Worm (Caenorhabditis elegans): ENCODE data around the gene C09G1.2.

The C09G1.2 gene

DNA sequence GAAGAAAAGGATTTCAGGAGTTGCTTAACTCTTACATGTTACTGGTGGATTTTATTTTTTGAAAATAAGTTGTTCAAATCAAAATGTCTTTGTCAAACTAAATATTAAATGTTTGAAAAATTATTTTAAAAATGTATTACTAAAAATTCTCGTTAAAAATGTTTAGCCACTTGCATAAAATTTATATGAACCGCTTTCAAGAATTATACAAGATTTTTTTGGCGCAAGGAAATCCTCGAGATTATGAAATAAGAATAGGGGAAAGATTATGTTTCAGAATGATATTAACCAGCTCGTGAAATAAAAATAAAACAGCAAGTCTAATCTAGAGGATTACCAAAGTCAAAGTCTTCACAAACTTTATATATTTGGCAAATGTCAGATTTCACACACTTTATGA lies 758 bp upstream of the C09G1.2 start (continued):
- TF ChIP-seq skn-1 (tag; optimal IDR thresholded peaks at IDR 0.05) (no peak), F10B5.3 (tag; optimal IDR thresholded peaks at IDR 0.05) (peak; percentile 18), zip-11 (GFP tag; IDR thresholded peaks at IDR 0.05) (no peak), Y105C5A.15 (GFP tag; IDR thresholded peaks at IDR 0.05) (no peak), nhr-10 (tag; optimal IDR thresholded peaks at IDR 0.05) (no peak), nhr-102 (tag; optimal IDR thresholded peaks at IDR 0.05) (no peak), pqm-1 (tag; optimal IDR thresholded peaks at IDR 0.05) (no peak), ZK337.2 (GFP tag; IDR thresholded peaks at IDR 0.05) (no peak), daf-12 (tag; optimal IDR thresholded peaks at IDR 0.05) (no peak), dpl-1 (GFP tag; optimal IDR thresholded peaks at IDR 0.05) (no peak), dmd-9 (GFP tag; IDR thresholded peaks at IDR 0.05) (no peak), ztf-7 (tag; optimal IDR thresholded peaks at IDR 0.05) (peak; percentile 70), nhr-41 (GFP tag; IDR thresholded peaks at IDR 0.05) (no peak), ceh-32 (tag; optimal IDR thresholded peaks at IDR 0.05; ENCODE audit: poor library complexity) (no peak), nhr-28 (tag; optimal IDR thresholded peaks at IDR 0.05) (peak; percentile 33), nhr-77 (tag; optimal IDR thresholded peaks at IDR 0.05) (peak; percentile 92), nhr-25 (tag; optimal IDR thresholded peaks at IDR 0.05; ENCODE audit: borderline replicate concordance, insufficient read depth) (no peak), hlh-30 (tag; optimal IDR thresholded peaks at IDR 0.05; ENCODE audit: insufficient read depth) (no peak), fos-1 (tag; optimal IDR thresholded peaks at IDR 0.05) (no peak), zag-1 (tag; optimal IDR thresholded peaks at IDR 0.05) (no peak), nhr-11 (tag; optimal IDR thresholded peaks at IDR 0.05) (no peak), mxl-3 (GFP tag; optimal IDR thresholded peaks at IDR 0.05) (no peak)

DNA sequence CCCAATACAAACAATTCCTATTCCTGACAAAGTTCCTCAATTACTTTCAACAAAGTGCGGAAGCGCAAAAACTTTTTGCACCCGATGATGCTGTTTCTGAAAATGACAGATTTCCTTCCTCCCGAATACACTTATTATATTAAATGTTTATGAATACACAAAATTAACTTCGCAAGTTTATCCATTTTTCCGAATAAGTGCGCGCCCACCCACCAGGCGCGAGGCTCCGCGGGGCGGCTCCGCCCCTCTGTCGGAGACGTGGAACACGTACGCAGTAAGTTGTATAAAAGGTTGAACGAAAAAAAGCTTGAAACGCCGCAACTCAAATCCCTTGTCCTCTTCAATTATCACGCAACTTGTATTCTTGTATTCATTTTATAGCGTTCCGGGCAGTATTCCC lies 23.8 kb downstream of the C09G1.2 start, which contains the start of gene C09G1.5:
Gene C09G1.5, plus strand, starts transcription at position 301 of the 400 bp plus-strand sequence.
- TF ChIP-seq nhr-25 (tag; optimal IDR thresholded peaks at IDR 0.05; ENCODE audit: borderline replicate concordance, insufficient read depth), result no peak
- TF ChIP-seq nhr-77 (tag; optimal IDR thresholded peaks at IDR 0.05), result no peak

DNA sequence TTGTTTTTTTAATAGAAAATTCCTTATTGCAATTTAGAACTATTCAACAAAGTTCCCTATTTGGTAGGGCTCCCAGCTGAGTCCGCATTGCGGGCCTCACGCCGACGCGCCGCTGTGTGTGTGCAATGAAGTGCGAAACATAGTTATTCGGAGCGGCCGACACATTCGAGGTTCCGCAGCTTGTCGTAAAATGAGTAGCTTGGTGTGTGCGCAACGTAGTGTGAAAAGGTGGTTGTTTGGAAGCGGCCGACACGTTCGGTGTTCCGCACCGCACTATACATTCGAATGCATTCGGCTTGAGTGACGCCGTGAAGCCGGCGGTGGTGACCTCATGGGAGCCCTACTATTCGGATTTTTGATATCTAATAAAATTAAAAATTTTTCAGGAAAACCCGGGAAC lies 28.9 kb downstream of the C09G1.2 start:
- TF ChIP-seq egl-27 (tag; optimal IDR thresholded peaks at IDR 0.05) (no peak), mep-1 (tag; optimal IDR thresholded peaks at IDR 0.05) (no peak), unc-130 (GFP tag; optimal IDR thresholded peaks at IDR 0.05) (no peak), hif-1 (tag; optimal IDR thresholded peaks at IDR 0.05) (no peak), lin-29 (GFP tag; IDR thresholded peaks at IDR 0.05) (no peak), Y5F2A.4 (GFP tag; optimal IDR thresholded peaks at IDR 0.05) (no peak), zfp-3 (GFP tag; conservative IDR thresholded peaks at IDR 0.05) (no peak), Y48G9A.11 (GFP tag; IDR thresholded peaks at IDR 0.05) (no peak), lim-7 (GFP tag; IDR thresholded peaks at IDR 0.05) (no peak), fos-1 (tag; optimal IDR thresholded peaks at IDR 0.05) (no peak), dpl-1 (GFP tag; optimal IDR thresholded peaks at IDR 0.05) (no peak), rbr-2 (tag; optimal IDR thresholded peaks at IDR 0.05) (no peak), zip-2 (tag; optimal IDR thresholded peaks at IDR 0.05) (no peak), nhr-77 (tag; optimal IDR thresholded peaks at IDR 0.05) (no peak), nhr-48 (tag; optimal IDR thresholded peaks at IDR 0.05) (no peak), daf-8 (GFP tag; IDR thresholded peaks at IDR 0.05) (no peak), ztf-7 (tag; optimal IDR thresholded peaks at IDR 0.05) (no peak), mdt-29 (GFP tag; IDR thresholded peaks at IDR 0.05) (no peak)

DNA sequence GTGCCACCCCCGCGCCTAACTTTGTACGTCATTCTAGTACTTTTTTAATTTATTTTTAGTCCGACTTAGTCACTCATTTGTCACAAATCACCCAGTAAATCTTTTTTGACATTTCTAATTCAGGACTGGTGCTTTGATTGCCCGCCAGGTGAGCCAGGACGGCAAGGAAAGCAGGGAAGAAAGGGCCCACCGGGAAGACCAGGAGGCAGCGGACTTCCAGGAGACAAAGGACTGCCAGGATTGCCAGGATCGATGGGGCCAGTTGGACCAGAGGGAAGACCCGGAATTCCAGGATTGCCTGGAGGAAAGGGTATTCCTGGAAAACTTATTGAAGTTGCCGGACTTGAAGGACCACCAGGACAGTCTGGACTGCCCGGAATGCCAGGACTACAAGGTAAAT lies 29.4 kb downstream of the C09G1.2 start:
- TF ChIP-seq ama-1 (optimal IDR thresholded peaks at IDR 0.05) (no peak), ceh-82 (tag; optimal IDR thresholded peaks at IDR 0.05) (no peak), gei-8 (GFP tag; optimal IDR thresholded peaks at IDR 0.05) (no peak), zip-11 (GFP tag; IDR thresholded peaks at IDR 0.05) (no peak), set-16 (GFP tag; IDR thresholded peaks at IDR 0.05) (peak; percentile 79), lim-7 (GFP tag; IDR thresholded peaks at IDR 0.05) (no peak)

All from whole organism, L4 larva.